Worm (Caenorhabditis elegans) whole organism, early embryonic: Measurements from ENCODE around the gene C06B3.6.

Source experiments
- aly-1 ChIP-seq: sonication (generic microtip); optimal IDR thresholded peaks from 2 replicates; lab custom pipeline; 2016; ENCODE audit warnings: missing genetic modification characterization, missing compliant biosample characterization
- ama-1 ChIP-seq: fragments of 150-350 bp; optimal IDR thresholded peaks from 2 replicates; lab custom pipeline; 2014
- ceh-36 ChIP-seq: sonication (generic microtip); optimal IDR thresholded peaks from 2 replicates; lab custom pipeline; 2016; ENCODE audit warnings: missing genetic modification characterization, inconsistent platforms, missing compliant biosample characterization
- hmbx-1 ChIP-seq: sonication (generic microtip); optimal IDR thresholded peaks from 2 replicates; lab custom pipeline; 2016; ENCODE audit warnings: mild to moderate bottlenecking, missing genetic modification characterization, missing compliant biosample characterization
- hmg-4 ChIP-seq: fragments of 200-800 bp; sonication (Bioruptor generic); optimal IDR thresholded peaks from 2 replicates; lab custom pipeline; 2018; ENCODE audit warnings: mild to moderate bottlenecking, missing genetic modification characterization, missing compliant biosample characterization
- scrt-1 ChIP-seq: fragments of 200-800 bp; sonication (Bioruptor generic); IDR thresholded peaks from 2 replicates; pipeline ENCODE4 v1.3.6; 2022; ENCODE audit warnings: missing genetic modification characterization, missing compliant biosample characterization
- tbx-37 ChIP-seq: fragments of 200-800 bp; sonication (Bioruptor generic); conservative IDR thresholded peaks from 2 replicates; pipeline ENCODE4 v1.3.6; 2022; ENCODE audit warnings: missing genetic modification reagents, missing genetic modification characterization, missing compliant biosample characterization

DNA sequence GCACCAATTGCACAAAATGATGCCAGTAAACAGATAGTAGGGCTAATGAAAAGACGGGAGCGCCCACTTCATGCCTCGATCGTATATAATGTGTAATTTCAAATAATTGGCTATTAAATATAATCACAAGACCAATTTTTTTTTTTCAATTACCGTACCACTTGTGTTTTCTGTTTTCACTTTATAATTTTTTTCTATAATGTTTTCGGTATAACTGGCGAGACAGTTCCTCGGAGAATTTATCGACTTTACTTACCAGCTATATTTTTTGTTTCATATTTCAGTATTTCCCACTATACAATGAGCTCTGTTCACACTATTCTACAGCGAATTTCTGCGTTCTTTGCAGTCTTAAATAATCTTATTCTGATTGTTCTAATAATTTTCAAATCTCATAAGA lies 7.4 kb upstream of the C06B3.6 start, which contains the start of gene str-252:
- no peak for TF ChIP-seq aly-1 (tag; lab: Kevin White, UChicago)
- no peak for TF ChIP-seq ama-1 (lab: Kevin White, UChicago)
- TF ChIP-seq tbx-37 (GFP tag; lab: Robert Waterston, UW): no peak
- TF ChIP-seq scrt-1 (GFP tag; lab: Robert Waterston, UW): no peak
- TF ChIP-seq ceh-36 (tag; lab: Kevin White, UChicago): no peak
- no peak for TF ChIP-seq hmg-4 (GFP tag; lab: Kevin White, UChicago)
- no peak for TF ChIP-seq hmbx-1 (tag; lab: Kevin White, UChicago)
